Worm (Caenorhabditis elegans): ENCODE data around the gene clc-20.

DNA sequence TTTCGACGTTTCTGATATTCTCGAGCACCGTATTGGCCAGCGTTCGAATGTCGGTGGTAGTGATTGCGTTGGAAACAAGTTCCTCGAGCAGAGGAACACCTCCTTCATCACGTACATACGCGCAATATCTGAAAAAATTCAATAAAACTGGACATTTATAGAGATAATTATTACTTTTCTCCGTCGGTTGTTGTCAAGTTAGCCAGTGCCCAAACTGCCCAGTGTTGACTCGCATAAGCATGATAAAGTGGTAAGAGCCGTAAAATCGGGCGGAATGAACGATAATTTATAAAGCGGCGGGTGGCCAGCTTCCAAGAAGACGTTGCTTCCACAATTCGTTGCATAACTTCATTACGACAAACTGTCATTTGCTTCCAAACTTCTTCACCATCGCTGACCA lies 11.2 kb downstream of the clc-20 start:
- TF ChIP-seq nhr-12 (tag; optimal IDR thresholded peaks at IDR 0.05) (no peak), nhr-28 (tag; optimal IDR thresholded peaks at IDR 0.05) (no peak), unc-62 (GFP tag; optimal IDR thresholded peaks at IDR 0.05) (no peak), unc-39 (tag; optimal IDR thresholded peaks at IDR 0.05) (no peak), nfya-1 (tag; optimal IDR thresholded peaks at IDR 0.05; ENCODE audit: insufficient read depth) (no peak), ama-1 (optimal IDR thresholded peaks at IDR 0.05) (no peak), pqm-1 (tag; optimal IDR thresholded peaks at IDR 0.05) (no peak), nhr-76 (tag; optimal IDR thresholded peaks at IDR 0.05) (no peak), egl-27 (tag; optimal IDR thresholded peaks at IDR 0.05) (no peak), zag-1 (tag; optimal IDR thresholded peaks at IDR 0.05) (no peak)
